Worm (Caenorhabditis elegans) whole organism, L3 larva: ENCODE measurements around the gene F41F3.1.

Source experiments
- R02D3.7 ChIP-seq: fragments of 150-350 bp; optimal IDR thresholded peaks from 2 replicates; lab custom pipeline; 2014; ENCODE audit warnings: missing biosample characterization, missing genetic modification characterization
- ZK546.5 ChIP-seq: sonication (generic microtip); optimal IDR thresholded peaks from 2 replicates; lab custom pipeline; 2017; ENCODE audit warnings: missing biosample characterization, missing genetic modification characterization
- aly-2 ChIP-seq: fragments of 150-350 bp; optimal IDR thresholded peaks from 2 replicates; lab custom pipeline; 2014; ENCODE audit warnings: missing biosample characterization, missing genetic modification characterization
- ama-1 ChIP-seq: fragments of 150-350 bp; optimal IDR thresholded peaks from 2 replicates; lab custom pipeline; 2018
- ceh-28 ChIP-seq: fragments of 150-350 bp; optimal IDR thresholded peaks from 2 replicates; lab custom pipeline; 2014; ENCODE audit warnings: missing biosample characterization, missing genetic modification reagents, missing genetic modification characterization
- ceh-82 ChIP-seq: fragments of 150-350 bp; optimal IDR thresholded peaks from 2 replicates; lab custom pipeline; 2014; ENCODE audit warnings: missing biosample characterization, missing genetic modification characterization
- ceh-9 ChIP-seq: sonication (generic microtip); optimal IDR thresholded peaks from 2 replicates; lab custom pipeline; 2018; ENCODE audit warnings: missing biosample characterization, missing genetic modification characterization
- egl-27 ChIP-seq: sonication (generic microtip); optimal IDR thresholded peaks from 4 replicates; lab custom pipeline; 2017; ENCODE audit warnings: missing biosample characterization, missing genetic modification reagents, missing genetic modification characterization
- egl-5 ChIP-seq: fragments of 150-350 bp; optimal IDR thresholded peaks from 2 replicates; lab custom pipeline; 2017; ENCODE audit warnings: missing biosample characterization, missing genetic modification reagents, missing genetic modification characterization, inconsistent platforms
- elt-1 ChIP-seq: fragments of 150-350 bp; optimal IDR thresholded peaks from 2 replicates; lab custom pipeline; 2014; ENCODE audit warnings: missing biosample characterization, missing genetic modification characterization
- elt-2 ChIP-seq: sonication (generic microtip); optimal IDR thresholded peaks from 2 replicates; lab custom pipeline; 2016; ENCODE audit warnings: missing genetic modification reagents, mild to moderate bottlenecking, missing genetic modification characterization, missing compliant biosample characterization
- elt-3 ChIP-seq, 3 experiments: fragments of 150-350 bp in 1 of 3; sonication (generic microtip) in 2 of 3; optimal IDR thresholded peaks; 2 replicates in 2 of 3; 4 replicates in 1 of 3; lab custom pipeline; 2014 to 2017; ENCODE audit warnings: missing biosample characterization in 3 of 3, missing genetic modification characterization in 3 of 3
- eor-1 ChIP-seq, 2 experiments: fragments of 150-350 bp; optimal IDR thresholded peaks; 2 replicates each; lab custom pipeline; 2014 to 2018; ENCODE audit warnings: missing biosample characterization in 2 of 2, missing genetic modification characterization in 2 of 2
- fkh-10 ChIP-seq: sonication (generic microtip); optimal IDR thresholded peaks from 2 replicates; lab custom pipeline; 2017; ENCODE audit warnings: missing biosample characterization, missing genetic modification reagents, missing genetic modification characterization
- fkh-2 ChIP-seq: fragments of 150-350 bp; optimal IDR thresholded peaks from 2 replicates; lab custom pipeline; 2014; ENCODE audit warnings: missing biosample characterization, missing genetic modification reagents, missing genetic modification characterization
- fos-1 ChIP-seq: fragments of 150-350 bp; optimal IDR thresholded peaks from 2 replicates; lab custom pipeline; 2014; ENCODE audit warnings: missing biosample characterization, missing genetic modification characterization
- lin-15B ChIP-seq: fragments of 150-350 bp; optimal IDR thresholded peaks from 2 replicates; lab custom pipeline; 2014; ENCODE audit warnings: missing biosample characterization, missing genetic modification characterization
- lsy-12 ChIP-seq: sonication (generic microtip); optimal IDR thresholded peaks from 2 replicates; lab custom pipeline; 2016; ENCODE audit warnings: mild to moderate bottlenecking, missing genetic modification characterization, missing compliant biosample characterization
- mdl-1 ChIP-seq: fragments of 150-350 bp; optimal IDR thresholded peaks from 2 replicates; lab custom pipeline; 2014; ENCODE audit warnings: missing biosample characterization, missing genetic modification characterization
- mml-1 ChIP-seq: fragments of 150-350 bp; sonication (generic microtip); optimal IDR thresholded peaks from 3 replicates; lab custom pipeline; 2014; ENCODE audit warnings: missing biosample characterization, missing genetic modification characterization
- nhr-11 ChIP-seq: fragments of 150-350 bp; optimal IDR thresholded peaks from 2 replicates; lab custom pipeline; 2014; ENCODE audit warnings: missing biosample characterization, missing genetic modification characterization
- nhr-12 ChIP-seq: fragments of 150-350 bp; optimal IDR thresholded peaks from 2 replicates; lab custom pipeline; 2014; ENCODE audit warnings: missing biosample characterization, missing genetic modification characterization
- nhr-23 ChIP-seq: fragments of 150-350 bp; optimal IDR thresholded peaks from 2 replicates; lab custom pipeline; 2014; ENCODE audit warnings: missing biosample characterization, missing genetic modification reagents, missing genetic modification characterization
- nhr-25 ChIP-seq: sonication (generic microtip); optimal IDR thresholded peaks from 2 replicates; lab custom pipeline; 2017; ENCODE audit warnings: missing biosample characterization, missing genetic modification characterization
- nhr-28 ChIP-seq: fragments of 150-350 bp; optimal IDR thresholded peaks from 2 replicates; lab custom pipeline; 2014; ENCODE audit warnings: missing biosample characterization, missing genetic modification characterization
- nhr-43 ChIP-seq: sonication (generic microtip); optimal IDR thresholded peaks from 2 replicates; lab custom pipeline; 2016; ENCODE audit warnings: mild to moderate bottlenecking, missing genetic modification characterization, missing compliant biosample characterization; ENCODE audit not compliant: poor library complexity, severe bottlenecking
- nhr-67 ChIP-seq: fragments of 150-350 bp; optimal IDR thresholded peaks from 2 replicates; lab custom pipeline; 2014; ENCODE audit warnings: missing biosample characterization, missing genetic modification characterization
- nhr-76 ChIP-seq: fragments of 150-350 bp; sonication (generic microtip); optimal IDR thresholded peaks from 5 replicates; lab custom pipeline; 2014; ENCODE audit warnings: missing biosample characterization, missing genetic modification characterization
- nhr-77 ChIP-seq: fragments of 150-350 bp; optimal IDR thresholded peaks from 2 replicates; lab custom pipeline; 2014; ENCODE audit warnings: missing biosample characterization, missing genetic modification characterization
- pha-4 ChIP-seq: fragments of 150-350 bp; optimal IDR thresholded peaks from 2 replicates; lab custom pipeline; 2014; ENCODE audit warnings: missing biosample characterization, missing genetic modification reagents, missing genetic modification characterization
- pqm-1 ChIP-seq: fragments of 150-350 bp; optimal IDR thresholded peaks from 2 replicates; lab custom pipeline; 2017; ENCODE audit warnings: missing biosample characterization, missing genetic modification characterization, inconsistent platforms
- sea-2 ChIP-seq: fragments of 150-350 bp; sonication (generic microtip); optimal IDR thresholded peaks from 4 replicates; lab custom pipeline; 2014; ENCODE audit warnings: missing biosample characterization, missing genetic modification reagents, missing genetic modification characterization
- skn-1 ChIP-seq: fragments of 150-350 bp; optimal IDR thresholded peaks from 2 replicates; lab custom pipeline; 2014; ENCODE audit warnings: missing biosample characterization, missing genetic modification characterization
- snpc-4 ChIP-seq: fragments of 150-350 bp; optimal IDR thresholded peaks from 2 replicates; lab custom pipeline; 2014; ENCODE audit warnings: missing biosample characterization, missing genetic modification characterization
- tbx-2 ChIP-seq: sonication (generic microtip); optimal IDR thresholded peaks from 2 replicates; lab custom pipeline; 2016; ENCODE audit warnings: mild to moderate bottlenecking, missing genetic modification characterization, missing compliant biosample characterization
- unc-39 ChIP-seq: sonication (generic microtip); optimal IDR thresholded peaks from 4 replicates; lab custom pipeline; 2017; ENCODE audit warnings: missing biosample characterization, missing genetic modification characterization
- zag-1 ChIP-seq: fragments of 150-350 bp; optimal IDR thresholded peaks from 2 replicates; lab custom pipeline; 2014; ENCODE audit warnings: missing biosample characterization, missing genetic modification characterization

Gene F41F3.1

ce11 chrV:4637153-4637552 lies 17.2 kb upstream of the F41F3.1 start:
- TF ChIP-seq nhr-12 (tag; lab: Kevin White, UChicago) (no peak), tbx-2 (tag; lab: Kevin White, UChicago) (no peak), ceh-28 (tag; lab: Kevin White, UChicago) (no peak), unc-39 (tag; lab: Kevin White, UChicago) (no peak), nhr-67 (tag; lab: Kevin White, UChicago) (no peak), elt-1 (tag; lab: Kevin White, UChicago) (no peak), nhr-76 (tag; lab: Kevin White, UChicago) (no peak), nhr-11 (no peak), pqm-1 (tag; lab: Kevin White, UChicago) (no peak), nhr-23 (no peak), pha-4 (tag; lab: Kevin White, UChicago) (no peak), eor-1 (tag; optimal IDR thresholded peaks at IDR 0.05; lab: Kevin White, UChicago) (no peak), egl-27 (tag; lab: Kevin White, UChicago) (no peak), mdl-1 (no peak), fos-1 (no peak), lsy-12 (tag; lab: Kevin White, UChicago) (no peak)

ce11 chrV:4640501-4641150 lies 13.7 kb upstream of the F41F3.1 start:
- TF ChIP-seq R02D3.7 (tag; lab: Kevin White, UChicago) (no peak), fkh-10 (GFP tag; lab: Kevin White, UChicago) (no peak), pha-4 (tag; lab: Kevin White, UChicago) (peak; percentile 14), fos-1 (no peak), ceh-9 (tag; lab: Kevin White, UChicago) (no peak), lin-15B (tag; lab: Kevin White, UChicago) (no peak), nhr-77 (tag; lab: Kevin White, UChicago) (no peak), elt-2 (tag; lab: Kevin White, UChicago) (peak; percentile 60), aly-2 (tag; lab: Kevin White, UChicago) (no peak), nhr-67 (tag; lab: Kevin White, UChicago) (no peak), pqm-1 (tag; lab: Kevin White, UChicago) (no peak), sea-2 (GFP tag; lab: Kevin White, UChicago) (no peak), ceh-28 (tag; lab: Kevin White, UChicago) (peak; percentile 45), skn-1 (tag; lab: Kevin White, UChicago) (no peak), mml-1 (tag; lab: Kevin White, UChicago) (no peak), zag-1 (tag; lab: Kevin White, UChicago) (no peak), fkh-2 (tag; lab: Kevin White, UChicago) (no peak), nhr-76 (tag; lab: Kevin White, UChicago) (no peak), tbx-2 (tag; lab: Kevin White, UChicago) (no peak), nhr-12 (tag; lab: Kevin White, UChicago) (no peak), ZK546.5 (tag; lab: Kevin White, UChicago) (no peak)

DNA sequence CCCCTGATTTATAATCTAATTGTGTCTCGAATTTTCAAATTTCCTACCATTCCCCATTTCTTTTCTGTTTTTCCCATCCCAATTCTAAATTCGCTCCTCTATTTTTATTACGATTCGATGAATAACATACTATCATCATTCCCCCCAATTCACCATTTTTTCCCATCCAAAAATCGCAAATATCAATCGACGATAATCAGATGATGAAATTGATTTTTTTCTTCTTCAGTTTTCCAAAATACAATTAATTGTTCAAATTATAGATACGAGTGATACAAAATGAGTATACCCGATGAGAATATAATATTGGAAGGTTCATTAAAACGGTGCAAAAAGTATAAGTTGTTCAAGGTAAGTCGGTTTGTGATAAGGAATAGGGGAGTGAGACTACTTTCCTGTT lies 11.7 kb upstream of the F41F3.1 start, which contains the start of gene soc-1:
TSS of gene soc-1 (plus strand) at position 262 of the 400 bp plus-strand sequence.
- TF ChIP-seq ceh-28 (tag; lab: Kevin White, UChicago): no peak
- TF ChIP-seq ceh-82: no peak
- TF ChIP-seq elt-1 (tag; lab: Kevin White, UChicago): no peak
- TF ChIP-seq lin-15B (tag; lab: Kevin White, UChicago): no peak
- no peak for TF ChIP-seq nhr-28
- TF ChIP-seq nhr-43 (tag; lab: Kevin White, UChicago): no peak
- no peak for TF ChIP-seq ZK546.5 (tag; lab: Kevin White, UChicago)
- no peak for TF ChIP-seq nhr-77 (tag; lab: Kevin White, UChicago)

DNA sequence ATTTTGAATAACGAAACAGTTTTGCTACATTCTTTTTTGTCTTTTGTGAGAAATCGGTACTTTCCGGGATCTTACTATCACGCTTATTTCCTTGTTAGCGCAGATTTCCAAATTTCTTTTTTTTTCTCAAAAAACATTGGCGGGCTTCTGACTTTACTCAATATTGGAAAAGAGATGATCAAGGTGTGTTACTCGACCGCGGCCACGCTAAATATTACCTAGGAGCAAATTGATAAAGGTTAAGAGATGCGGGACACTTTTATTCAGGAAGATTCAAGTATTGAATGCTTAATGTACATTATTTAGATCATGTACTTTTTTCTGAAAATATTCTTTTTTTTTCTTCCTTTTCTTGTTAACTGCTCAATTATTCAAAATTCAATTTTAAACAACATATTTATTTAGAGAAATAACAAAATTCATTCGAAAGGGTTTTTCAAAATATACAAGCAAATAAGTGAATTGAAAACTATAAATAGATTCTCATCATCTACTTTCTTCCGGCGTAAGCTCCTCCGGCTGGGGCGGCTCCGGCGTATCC lies 7.0 kb upstream of the F41F3.1 start:
- TF ChIP-seq tbx-2 (tag; lab: Kevin White, UChicago): no peak
- TF ChIP-seq elt-1 (tag; lab: Kevin White, UChicago): no peak
- TF ChIP-seq egl-5 (tag; lab: Kevin White, UChicago): no peak
- peak; percentile 79 for TF ChIP-seq nhr-43 (tag; lab: Kevin White, UChicago)
- TF ChIP-seq snpc-4: no peak
- TF ChIP-seq ama-1 (lab: Kevin White, UChicago): peak; percentile 79
- TF ChIP-seq ceh-28 (tag; lab: Kevin White, UChicago): no peak
- no peak for TF ChIP-seq fkh-2 (tag; lab: Kevin White, UChicago)
- peak; percentile 23 for TF ChIP-seq nhr-25 (tag; lab: Kevin White, UChicago)
- TF ChIP-seq elt-2 (tag; lab: Kevin White, UChicago): no peak
- peak in 1 of 3 experiments; percentile 74 for TF ChIP-seq elt-3 (tag; optimal IDR thresholded peaks at IDR 0.05; lab: Kevin White, UChicago)
